Worm (Caenorhabditis elegans) whole organism, young adult: ENCODE data around the gene E01G4.5.
A peak's percentile ranks its signal among the peaks of the same experiment; 100 is the strongest.

Experiments used
- B0261.1 ChIP-seq: sonication (generic microtip); optimal IDR thresholded peaks from 2 replicates; lab custom pipeline; 2016; ENCODE audit warnings: mild to moderate bottlenecking, missing genetic modification characterization, moderate library complexity, missing compliant biosample characterization
- C17E4.6 ChIP-seq: fragments of 200-800 bp; sonication (Bioruptor generic); IDR thresholded peaks from 2 replicates; pipeline ENCODE4 v1.3.6; 2022; ENCODE audit warnings: missing genetic modification reagents, missing genetic modification characterization, missing compliant biosample characterization
- F23B12.7 ChIP-seq: sonication (generic microtip); optimal IDR thresholded peaks from 2 replicates; lab custom pipeline; 2017; ENCODE audit warnings: missing genetic modification characterization, mild to moderate bottlenecking, missing compliant biosample characterization, antibody characterized with exemption, moderate library complexity; ENCODE audit not compliant: insufficient read depth
- F55B11.4 ChIP-seq: sonication (generic microtip); optimal IDR thresholded peaks from 2 replicates; lab custom pipeline; 2016; ENCODE audit warnings: missing compliant biosample characterization, missing genetic modification characterization, borderline replicate concordance; ENCODE audit not compliant: insufficient read depth
- F57C9.4 ChIP-seq: sonication (generic microtip); optimal IDR thresholded peaks from 2 replicates; lab custom pipeline; 2017; ENCODE audit warnings: mild to moderate bottlenecking, missing genetic modification characterization, missing compliant biosample characterization
- K11D2.4 ChIP-seq: fragments of 200-800 bp; sonication (Bioruptor generic); IDR thresholded peaks from 2 replicates; pipeline ENCODE4 v1.3.6; 2022; ENCODE audit warnings: missing genetic modification reagents, missing genetic modification characterization, missing compliant biosample characterization
- Y67H2A.10 ChIP-seq: fragments of 200-800 bp; sonication (Bioruptor generic); conservative IDR thresholded peaks from 2 replicates; pipeline ENCODE4 v1.3.6; 2022; ENCODE audit warnings: missing genetic modification reagents, missing genetic modification characterization, missing compliant biosample characterization
- Y79H2A.3 ChIP-seq: fragments of 200-800 bp; sonication (Bioruptor generic); conservative IDR thresholded peaks from 2 replicates; pipeline ENCODE4 v1.3.6; 2022; ENCODE audit warnings: missing genetic modification reagents, missing genetic modification characterization, missing compliant biosample characterization
- Y95B8A.8 ChIP-seq: fragments of 200-800 bp; sonication (Bioruptor generic); IDR thresholded peaks from 2 replicates; pipeline ENCODE4 v1.3.6; 2022; ENCODE audit warnings: missing genetic modification reagents, missing genetic modification characterization, missing compliant biosample characterization
- ZK185.1 ChIP-seq: sonication (generic microtip); optimal IDR thresholded peaks from 2 replicates; lab custom pipeline; 2016; ENCODE audit warnings: mild to moderate bottlenecking, missing genetic modification characterization, missing compliant biosample characterization; ENCODE audit not compliant: poor library complexity, severe bottlenecking
- akir-1 ChIP-seq: fragments of 200-800 bp; sonication (Bioruptor generic); optimal IDR thresholded peaks from 2 replicates; lab custom pipeline; 2018; ENCODE audit warnings: mild to moderate bottlenecking, missing genetic modification characterization, moderate library complexity, missing compliant biosample characterization
- ama-1 ChIP-seq, 3 experiments: fragments of 150-350 bp in 1 of 3; sonication (generic microtip) in 2 of 3; optimal IDR thresholded peaks; 2 replicates each; lab custom pipeline; 2014 to 2018; ENCODE audit warnings: missing biosample characterization in 2 of 3, missing genetic modification characterization in 2 of 3, missing genetic modification reagents in 2 of 3
- aptf-2 ChIP-seq: fragments of 200-800 bp; sonication (Bioruptor generic); conservative IDR thresholded peaks from 2 replicates; pipeline ENCODE4 v1.3.6; 2022; ENCODE audit warnings: missing genetic modification reagents, missing genetic modification characterization, missing compliant biosample characterization
- athp-1 ChIP-seq: sonication (generic microtip); optimal IDR thresholded peaks from 2 replicates; lab custom pipeline; 2017; ENCODE audit warnings: mild to moderate bottlenecking, missing genetic modification characterization, missing compliant biosample characterization
- attf-6 ChIP-seq: fragments of 200-800 bp; sonication (Bioruptor generic); IDR thresholded peaks from 2 replicates; pipeline ENCODE4 v1.3.6; 2022; ENCODE audit warnings: missing genetic modification reagents, missing genetic modification characterization, missing compliant biosample characterization
- ceh-27 ChIP-seq: fragments of 200-800 bp; sonication (Bioruptor generic); optimal IDR thresholded peaks from 2 replicates; lab custom pipeline; 2018; ENCODE audit warnings: mild to moderate bottlenecking, missing genetic modification characterization, moderate library complexity, missing compliant biosample characterization
- ceh-58 ChIP-seq: fragments of 200-800 bp; sonication (Bioruptor generic); IDR thresholded peaks from 2 replicates; pipeline ENCODE4 v1.3.6; 2022; ENCODE audit warnings: missing genetic modification characterization, missing compliant biosample characterization
- ceh-91 ChIP-seq: fragments of 200-800 bp; sonication (Bioruptor generic); IDR thresholded peaks from 2 replicates; pipeline ENCODE4 v1.3.6; 2022; ENCODE audit warnings: missing genetic modification reagents, missing genetic modification characterization, missing compliant biosample characterization
- die-1 ChIP-seq: sonication (generic microtip); optimal IDR thresholded peaks from 2 replicates; lab custom pipeline; 2016; ENCODE audit warnings: missing genotype, mild to moderate bottlenecking, missing genetic modification characterization, missing compliant biosample characterization
- dox-1 ChIP-seq: fragments of 200-800 bp; sonication (Bioruptor generic); IDR thresholded peaks from 2 replicates; pipeline ENCODE4 v1.3.6; 2022; ENCODE audit warnings: missing genetic modification reagents, missing genetic modification characterization, missing compliant biosample characterization
- dpff-1 ChIP-seq: sonication (generic microtip); optimal IDR thresholded peaks from 2 replicates; lab custom pipeline; 2017; ENCODE audit warnings: mild to moderate bottlenecking, missing genetic modification characterization, missing compliant biosample characterization
- dpl-1 ChIP-seq: fragments of 150-350 bp; optimal IDR thresholded peaks from 2 replicates; lab custom pipeline; 2014; ENCODE audit warnings: missing biosample characterization, missing genetic modification reagents, missing genetic modification characterization
- efl-1 ChIP-seq: fragments of 150-350 bp; optimal IDR thresholded peaks from 2 replicates; lab custom pipeline; 2014; ENCODE audit warnings: missing biosample characterization, missing genetic modification reagents, missing genetic modification characterization
- egl-18 ChIP-seq: fragments of 200-800 bp; sonication (Bioruptor generic); IDR thresholded peaks from 2 replicates; pipeline ENCODE4 v1.3.6; 2022; ENCODE audit warnings: missing genetic modification reagents, missing genetic modification characterization, missing compliant biosample characterization
- egl-44 ChIP-seq: fragments of 200-800 bp; sonication (Bioruptor generic); IDR thresholded peaks from 2 replicates; pipeline ENCODE4 v1.3.6; 2022; ENCODE audit warnings: missing genetic modification reagents, missing genetic modification characterization, missing compliant biosample characterization
- gei-17 ChIP-seq: fragments of 200-800 bp; sonication (Bioruptor generic); optimal IDR thresholded peaks from 2 replicates; lab custom pipeline; 2018; ENCODE audit warnings: mild to moderate bottlenecking, missing genetic modification characterization, missing compliant biosample characterization
- him-1 ChIP-seq: sonication (generic microtip); optimal IDR thresholded peaks from 2 replicates; lab custom pipeline; 2016; ENCODE audit warnings: missing genotype, missing genetic modification reagents, missing genetic modification characterization, missing compliant biosample characterization
- hlh-26 ChIP-seq: fragments of 200-800 bp; sonication (Bioruptor generic); conservative IDR thresholded peaks from 2 replicates; pipeline ENCODE4 v1.3.6; 2022; ENCODE audit warnings: missing genetic modification reagents, missing genetic modification characterization, missing compliant biosample characterization
- hmg-20 ChIP-seq: fragments of 200-800 bp; sonication (Bioruptor generic); IDR thresholded peaks from 2 replicates; pipeline ENCODE4 v1.3.6; 2022; ENCODE audit warnings: missing genetic modification reagents, missing genetic modification characterization, missing compliant biosample characterization
- let-607 ChIP-seq, 2 experiments: fragments of 200-800 bp in 1 of 2; sonication (Bioruptor generic) in 1 of 2; sonication (generic microtip) in 1 of 2; optimal IDR thresholded peaks; 2 replicates each; lab custom pipeline; 2016 to 2018; ENCODE audit warnings: mild to moderate bottlenecking in 2 of 2, missing compliant biosample characterization in 2 of 2, missing genetic modification characterization in 2 of 2, moderate library complexity in 2 of 2, missing genotype in 1 of 2
- lir-1 ChIP-seq: fragments of 200-800 bp; sonication (Bioruptor generic); conservative IDR thresholded peaks from 2 replicates; pipeline ENCODE4 v1.3.6; 2022; ENCODE audit warnings: missing genetic modification reagents, missing genetic modification characterization, missing compliant biosample characterization
- madf-3 ChIP-seq: fragments of 200-800 bp; sonication (Bioruptor generic); IDR thresholded peaks from 2 replicates; pipeline ENCODE4 v1.3.6; 2022; ENCODE audit warnings: missing genetic modification reagents, missing genetic modification characterization, missing compliant biosample characterization
- madf-8 ChIP-seq: fragments of 200-800 bp; sonication (Bioruptor generic); conservative IDR thresholded peaks from 2 replicates; pipeline ENCODE4 v1.3.6; 2022; ENCODE audit warnings: missing genetic modification reagents, missing genetic modification characterization, missing compliant biosample characterization
- mcd-1 ChIP-seq: fragments of 200-800 bp; sonication (Bioruptor generic); IDR thresholded peaks from 2 replicates; pipeline ENCODE4 v1.3.6; 2022; ENCODE audit warnings: missing genetic modification reagents, missing genetic modification characterization, missing compliant biosample characterization
- mes-4 ChIP-seq: sonication (generic microtip); optimal IDR thresholded peaks from 2 replicates; lab custom pipeline; 2016; ENCODE audit warnings: missing genotype, missing genetic modification characterization, missing compliant biosample characterization
- nfya-2 ChIP-seq: fragments of 200-800 bp; sonication (Bioruptor generic); IDR thresholded peaks from 2 replicates; pipeline ENCODE4 v1.3.6; 2022; ENCODE audit warnings: missing genetic modification reagents, missing genetic modification characterization, missing compliant biosample characterization
- nhr-27 ChIP-seq: fragments of 200-800 bp; sonication (Bioruptor generic); optimal IDR thresholded peaks from 2 replicates; lab custom pipeline; 2018; ENCODE audit warnings: mild to moderate bottlenecking, missing genetic modification characterization, moderate library complexity, missing compliant biosample characterization
- pbrm-1 ChIP-seq: fragments of 200-800 bp; sonication (Bioruptor generic); IDR thresholded peaks from 2 replicates; pipeline ENCODE4 v1.3.6; 2022; ENCODE audit warnings: missing genetic modification reagents, missing genetic modification characterization, missing compliant biosample characterization
- pha-4 ChIP-seq: fragments of 150-350 bp; sonication (generic microtip); optimal IDR thresholded peaks from 2 replicates; lab custom pipeline; 2014; ENCODE audit warnings: missing biosample characterization, missing genetic modification reagents, missing genetic modification characterization
- repo-1 ChIP-seq: sonication (generic microtip); optimal IDR thresholded peaks from 2 replicates; lab custom pipeline; 2017; ENCODE audit warnings: mild to moderate bottlenecking, missing genetic modification characterization, missing compliant biosample characterization
- rpc-1 ChIP-seq, 2 experiments: fragments of 150-350 bp in 1 of 2; sonication (generic microtip) in 1 of 2; optimal IDR thresholded peaks; 2 replicates each; lab custom pipeline; 2014 to 2018; ENCODE audit warnings: missing biosample characterization in 1 of 2, missing genetic modification characterization in 1 of 2, missing genetic modification reagents in 1 of 2, missing genotype in 1 of 2
- sdz-38 ChIP-seq: sonication (generic microtip); optimal IDR thresholded peaks from 2 replicates; lab custom pipeline; 2016; ENCODE audit warnings: missing genotype, missing genetic modification characterization, missing compliant biosample characterization
- tbp1 ChIP-seq: fragments of 200-800 bp; sonication (Bioruptor generic); optimal IDR thresholded peaks from 2 replicates; lab custom pipeline; 2018; ENCODE audit warnings: mild to moderate bottlenecking, missing genetic modification characterization, missing compliant biosample characterization
- zfh-2 ChIP-seq: fragments of 200-800 bp; sonication (Bioruptor generic); conservative IDR thresholded peaks from 2 replicates; pipeline ENCODE4 v1.3.6; 2022; ENCODE audit warnings: missing genetic modification reagents, missing genetic modification characterization, missing compliant biosample characterization
- zim-3 ChIP-seq: sonication (generic microtip); optimal IDR thresholded peaks from 2 replicates; lab custom pipeline; 2017; ENCODE audit warnings: mild to moderate bottlenecking, missing genetic modification characterization, moderate library complexity, missing compliant biosample characterization
- ztf-26 ChIP-seq: sonication (generic microtip); optimal IDR thresholded peaks from 2 replicates; lab custom pipeline; 2017; ENCODE audit warnings: missing genetic modification characterization, missing compliant biosample characterization

Gene E01G4.5

DNA sequence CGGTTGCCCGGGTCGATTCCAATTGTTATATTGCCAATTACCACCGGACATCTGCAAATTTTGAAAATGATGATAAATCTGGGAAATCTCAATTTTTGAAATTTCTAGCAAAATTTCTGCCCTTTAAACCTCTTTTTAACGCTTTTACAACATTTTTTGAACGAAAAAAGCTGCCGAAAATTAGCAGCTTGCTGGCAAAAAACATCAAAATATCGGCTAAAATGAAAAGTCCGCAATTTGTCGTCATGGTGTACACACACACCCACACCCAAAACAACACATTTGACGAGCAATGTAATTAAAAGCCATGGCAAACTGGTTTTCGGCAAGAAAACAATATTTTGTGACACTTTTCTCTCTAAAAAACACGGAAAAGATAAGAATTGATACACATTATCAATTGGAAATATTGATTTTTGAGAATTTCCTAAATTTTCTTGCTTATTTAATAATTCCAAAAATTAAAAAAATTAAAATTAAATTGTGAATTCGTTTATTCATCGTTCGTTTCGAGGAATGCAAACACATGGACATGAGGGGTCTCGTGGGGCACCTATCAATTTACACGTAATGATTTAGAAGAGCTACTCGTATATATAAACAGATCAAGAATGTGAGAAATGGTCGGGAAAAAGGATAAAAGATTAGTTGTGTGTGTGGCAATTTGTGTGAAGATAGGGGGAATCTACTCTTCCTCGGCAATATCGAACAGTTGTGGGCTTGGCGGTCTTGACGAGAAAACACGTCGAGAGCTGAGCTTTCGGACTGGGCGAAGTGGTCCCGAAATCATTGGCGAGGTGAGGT lies 11.4 kb upstream of the E01G4.5 start, which contains the start of gene pqn-27:
pqn-27 (minus strand) TSS at position 51 of the 804 bp plus-strand sequence.
- TF ChIP-seq C17E4.6 (GFP tag; lab: Robert Waterston, UW) (no peak), dox-1 (GFP tag; lab: Robert Waterston, UW) (peak; percentile 46), mcd-1 (GFP tag; lab: Robert Waterston, UW) (peak; percentile 54), pbrm-1 (GFP tag; lab: Robert Waterston, UW) (peak; percentile 52; the same call in 1 of the 2 replicates), Y95B8A.8 (GFP tag; lab: Robert Waterston, UW) (peak; percentile 66; the same call in 1 of the 2 replicates), Y67H2A.10 (no peak), F23B12.7 (peak; percentile 50), lir-1 (no peak), rpc-1 (optimal IDR thresholded peaks at IDR 0.05; lab: Kevin White, UChicago) (no peak), rpc-1 (tag; optimal IDR thresholded peaks at IDR 0.05; lab: Kevin White, UChicago) (no peak), ama-1 (optimal IDR thresholded peaks at IDR 0.05; lab: Kevin White, UChicago) (peak; percentile 97), ama-1 (GFP tag; optimal IDR thresholded peaks at IDR 0.05; lab: Kevin White, UChicago) (peak in 1 of 2 experiments; percentile 39), zim-3 (tag; lab: Kevin White, UChicago) (no peak), ztf-26 (peak; percentile 85), him-1 (tag; lab: Kevin White, UChicago) (no peak), aptf-2 (GFP tag; lab: Robert Waterston, UW) (no peak), hlh-26 (no peak), F57C9.4 (tag; lab: Kevin White, UChicago) (no peak), madf-3 (no peak), attf-6 (no peak), madf-8 (no peak), dpff-1 (no peak), K11D2.4 (GFP tag; lab: Robert Waterston, UW) (peak; percentile 40; the same call in 1 of the 2 replicates), ceh-27 (GFP tag; lab: Kevin White, UChicago) (no peak), F55B11.4 (tag; lab: Kevin White, UChicago) (no peak), dpl-1 (GFP tag; lab: Kevin White, UChicago) (no peak), gei-17 (GFP tag; lab: Kevin White, UChicago) (peak; percentile 40), akir-1 (GFP tag; lab: Kevin White, UChicago) (no peak), athp-1 (tag; lab: Kevin White, UChicago) (peak; percentile 39), hmg-20 (GFP tag; lab: Robert Waterston, UW) (0 out of 2 replicates have a peak, but pooled peaks have one; percentile 27), B0261.1 (tag; lab: Kevin White, UChicago) (no peak), repo-1 (tag; lab: Kevin White, UChicago) (peak; percentile 91), tbp1 (peak; percentile 48), ceh-58 (GFP tag; lab: Robert Waterston, UW) (no peak), ceh-91 (GFP tag; lab: Robert Waterston, UW) (no peak), zfh-2 (GFP tag; lab: Robert Waterston, UW) (0 out of 2 replicates have a peak, but pooled peaks have one; percentile 18), nfya-2 (GFP tag; lab: Robert Waterston, UW) (no peak), ZK185.1 (tag; lab: Kevin White, UChicago) (no peak), die-1 (tag; lab: Kevin White, UChicago) (no peak), mes-4 (tag; lab: Kevin White, UChicago) (no peak), Y79H2A.3 (GFP tag; lab: Robert Waterston, UW) (no peak), egl-18 (GFP tag; lab: Robert Waterston, UW) (no peak), egl-44 (no peak), nhr-27 (tag; lab: Kevin White, UChicago) (no peak), pha-4 (tag; lab: Kevin White, UChicago) (peak; percentile 80), sdz-38 (tag; lab: Kevin White, UChicago) (no peak), let-607 (tag; optimal IDR thresholded peaks at IDR 0.05; lab: Kevin White, UChicago) (no peak), efl-1 (GFP tag; lab: Kevin White, UChicago) (no peak)
